Worm (Caenorhabditis elegans) whole organism, L2 larva: Measurements from ENCODE around the gene sra-3.

Source experiments
- C34F6.9 ChIP-seq: fragments of 150-350 bp; optimal IDR thresholded peaks from 2 replicates; lab custom pipeline; 2014; ENCODE audit warnings: missing biosample characterization, missing genetic modification characterization
- F13H6.1 ChIP-seq: sonication (generic microtip); optimal IDR thresholded peaks from 2 replicates; lab custom pipeline; 2016; ENCODE audit warnings: missing genetic modification characterization, missing compliant biosample characterization
- Y55F3AM.14 ChIP-seq: fragments of 200-800 bp; sonication (Bioruptor generic); optimal IDR thresholded peaks from 2 replicates; lab custom pipeline; 2018; ENCODE audit warnings: mild to moderate bottlenecking, missing genetic modification characterization, missing compliant biosample characterization
- ZK546.5 ChIP-seq: sonication (generic microtip); optimal IDR thresholded peaks from 2 replicates; lab custom pipeline; 2017; ENCODE audit warnings: missing biosample characterization, missing genetic modification characterization
- alr-1 ChIP-seq: fragments of 150-350 bp; optimal IDR thresholded peaks from 2 replicates; lab custom pipeline; 2014; ENCODE audit warnings: missing biosample characterization, missing genetic modification characterization
- aly-2 ChIP-seq: fragments of 150-350 bp; optimal IDR thresholded peaks from 2 replicates; lab custom pipeline; 2014; ENCODE audit warnings: missing biosample characterization, missing genetic modification characterization
- ama-1 ChIP-seq: fragments of 150-350 bp; optimal IDR thresholded peaks from 2 replicates; lab custom pipeline; 2018; ENCODE audit warnings: inconsistent platforms
- blmp-1 ChIP-seq: sonication (generic microtip); optimal IDR thresholded peaks from 2 replicates; lab custom pipeline; 2017; ENCODE audit warnings: missing genetic modification characterization, mild to moderate bottlenecking, missing compliant biosample characterization, antibody characterized with exemption, moderate library complexity; ENCODE audit not compliant: insufficient read depth
- ceh-16 ChIP-seq: fragments of 150-350 bp; optimal IDR thresholded peaks from 2 replicates; lab custom pipeline; 2014; ENCODE audit warnings: missing biosample characterization, missing genetic modification characterization
- ceh-82 ChIP-seq: fragments of 150-350 bp; optimal IDR thresholded peaks from 2 replicates; lab custom pipeline; 2014; ENCODE audit warnings: missing biosample characterization, missing genetic modification characterization
- crh-2 ChIP-seq: sonication (generic microtip); optimal IDR thresholded peaks from 2 replicates; lab custom pipeline; 2017; ENCODE audit warnings: missing biosample characterization, missing genetic modification characterization
- dmd-4 ChIP-seq: sonication (generic microtip); optimal IDR thresholded peaks from 2 replicates; lab custom pipeline; 2017; ENCODE audit warnings: missing biosample characterization, missing genetic modification characterization
- egl-27 ChIP-seq: sonication (generic microtip); optimal IDR thresholded peaks from 3 replicates; lab custom pipeline; 2017; ENCODE audit warnings: missing biosample characterization, missing genetic modification reagents, missing genetic modification characterization
- elt-1 ChIP-seq: fragments of 150-350 bp; optimal IDR thresholded peaks from 2 replicates; lab custom pipeline; 2014; ENCODE audit warnings: missing biosample characterization, missing genetic modification characterization
- elt-3 ChIP-seq: sonication (generic microtip); optimal IDR thresholded peaks from 2 replicates; lab custom pipeline; 2017; ENCODE audit warnings: missing biosample characterization, missing genetic modification characterization
- fos-1 ChIP-seq: fragments of 150-350 bp; optimal IDR thresholded peaks from 2 replicates; lab custom pipeline; 2014; ENCODE audit warnings: missing biosample characterization, missing genetic modification characterization
- gmeb-1 ChIP-seq: fragments of 150-350 bp; optimal IDR thresholded peaks from 2 replicates; lab custom pipeline; 2014; ENCODE audit warnings: missing biosample characterization, missing genetic modification characterization
- lin-11 ChIP-seq: fragments of 150-350 bp; sonication (generic microtip); optimal IDR thresholded peaks from 2 replicates; lab custom pipeline; 2014; ENCODE audit warnings: missing biosample characterization, missing genetic modification characterization, inconsistent platforms, mixed read lengths
- lin-13 ChIP-seq: fragments of 150-350 bp; optimal IDR thresholded peaks from 2 replicates; lab custom pipeline; 2014; ENCODE audit warnings: missing biosample characterization, missing genetic modification reagents, missing genetic modification characterization
- lsy-2 ChIP-seq, 2 experiments: fragments of 150-350 bp in 1 of 2; sonication (generic microtip) in 1 of 2; optimal IDR thresholded peaks; 2 replicates each; lab custom pipeline; 2014 to 2017; ENCODE audit warnings: missing biosample characterization in 2 of 2, missing genetic modification characterization in 2 of 2
- mab-5 ChIP-seq: fragments of 150-350 bp; optimal IDR thresholded peaks from 2 replicates; lab custom pipeline; 2014; ENCODE audit warnings: missing biosample characterization, missing genetic modification characterization
- mbf-1 ChIP-seq: sonication (generic microtip); optimal IDR thresholded peaks from 2 replicates; lab custom pipeline; 2017; ENCODE audit warnings: missing biosample characterization, missing genetic modification characterization
- mdl-1 ChIP-seq, 2 experiments: fragments of 150-350 bp in 1 of 2; sonication (generic microtip) in 1 of 2; optimal IDR thresholded peaks; 2 replicates each; lab custom pipeline; 2017; ENCODE audit warnings: missing biosample characterization in 2 of 2, missing genetic modification characterization in 2 of 2
- nhr-10 ChIP-seq: sonication (generic microtip); optimal IDR thresholded peaks from 2 replicates; lab custom pipeline; 2017; ENCODE audit warnings: missing biosample characterization, missing genetic modification characterization
- nhr-11 ChIP-seq: fragments of 150-350 bp; optimal IDR thresholded peaks from 2 replicates; lab custom pipeline; 2014; ENCODE audit warnings: missing biosample characterization, missing genetic modification characterization
- nhr-12 ChIP-seq: fragments of 150-350 bp; optimal IDR thresholded peaks from 2 replicates; lab custom pipeline; 2014; ENCODE audit warnings: missing biosample characterization, missing genetic modification characterization
- nhr-129 ChIP-seq: fragments of 150-350 bp; optimal IDR thresholded peaks from 2 replicates; lab custom pipeline; 2014; ENCODE audit warnings: missing biosample characterization, missing genetic modification characterization
- nhr-21 ChIP-seq: fragments of 150-350 bp; optimal IDR thresholded peaks from 2 replicates; lab custom pipeline; 2014; ENCODE audit warnings: missing biosample characterization, missing genetic modification characterization
- nhr-23 ChIP-seq: fragments of 150-350 bp; optimal IDR thresholded peaks from 2 replicates; lab custom pipeline; 2014; ENCODE audit warnings: missing biosample characterization, missing genetic modification reagents, missing genetic modification characterization
- nhr-237 ChIP-seq: fragments of 150-350 bp; optimal IDR thresholded peaks from 2 replicates; lab custom pipeline; 2014; ENCODE audit warnings: missing biosample characterization, missing genetic modification characterization
- nhr-6 ChIP-seq: fragments of 150-350 bp; optimal IDR thresholded peaks from 2 replicates; lab custom pipeline; 2014; ENCODE audit warnings: missing biosample characterization, missing genetic modification characterization
- nhr-77 ChIP-seq: fragments of 150-350 bp; optimal IDR thresholded peaks from 2 replicates; lab custom pipeline; 2014; ENCODE audit warnings: missing biosample characterization, missing genetic modification characterization
- peb-1 ChIP-seq: fragments of 150-350 bp; optimal IDR thresholded peaks from 2 replicates; lab custom pipeline; 2014; ENCODE audit warnings: missing biosample characterization, missing genetic modification characterization
- sem-4 ChIP-seq: fragments of 150-350 bp; optimal IDR thresholded peaks from 2 replicates; lab custom pipeline; 2014; ENCODE audit warnings: missing biosample characterization, missing genetic modification reagents, missing genetic modification characterization
- sma-3 ChIP-seq: sonication (generic microtip); optimal IDR thresholded peaks from 2 replicates; lab custom pipeline; 2016; ENCODE audit warnings: missing genetic modification reagents, missing genetic modification characterization, missing compliant biosample characterization
- sma-9 ChIP-seq, 2 experiments: fragments of 150-350 bp in 1 of 2; sonication (generic microtip) in 1 of 2; optimal IDR thresholded peaks; 2 replicates each; lab custom pipeline; 2014 to 2016; ENCODE audit warnings: missing genetic modification characterization in 2 of 2, mild to moderate bottlenecking in 1 of 2, missing biosample characterization in 1 of 2, missing compliant biosample characterization in 1 of 2, missing genetic modification reagents in 1 of 2, moderate library complexity in 1 of 2
- snpc-4 ChIP-seq: fragments of 150-350 bp; optimal IDR thresholded peaks from 2 replicates; lab custom pipeline; 2014; ENCODE audit warnings: missing biosample characterization, missing genetic modification characterization
- unc-55 ChIP-seq: fragments of 150-350 bp; sonication (generic microtip); optimal IDR thresholded peaks from 3 replicates; lab custom pipeline; 2014; ENCODE audit warnings: missing biosample characterization, missing genetic modification reagents, missing genetic modification characterization
- unc-62 ChIP-seq: fragments of 150-350 bp; optimal IDR thresholded peaks from 2 replicates; lab custom pipeline; 2014; ENCODE audit warnings: missing biosample characterization, missing genetic modification reagents, missing genetic modification characterization
- zag-1 ChIP-seq: fragments of 150-350 bp; optimal IDR thresholded peaks from 2 replicates; lab custom pipeline; 2014; ENCODE audit warnings: missing biosample characterization, missing genetic modification characterization
- ztf-1 ChIP-seq: fragments of 200-800 bp; sonication (Bioruptor generic); conservative IDR thresholded peaks from 2 replicates; pipeline ENCODE4 v1.3.6; 2022; ENCODE audit warnings: missing genetic modification characterization, missing compliant biosample characterization
- ztf-4 ChIP-seq: fragments of 150-350 bp; optimal IDR thresholded peaks from 2 replicates; lab custom pipeline; 2014; ENCODE audit warnings: missing biosample characterization, missing genetic modification characterization

Gene sra-3

DNA sequence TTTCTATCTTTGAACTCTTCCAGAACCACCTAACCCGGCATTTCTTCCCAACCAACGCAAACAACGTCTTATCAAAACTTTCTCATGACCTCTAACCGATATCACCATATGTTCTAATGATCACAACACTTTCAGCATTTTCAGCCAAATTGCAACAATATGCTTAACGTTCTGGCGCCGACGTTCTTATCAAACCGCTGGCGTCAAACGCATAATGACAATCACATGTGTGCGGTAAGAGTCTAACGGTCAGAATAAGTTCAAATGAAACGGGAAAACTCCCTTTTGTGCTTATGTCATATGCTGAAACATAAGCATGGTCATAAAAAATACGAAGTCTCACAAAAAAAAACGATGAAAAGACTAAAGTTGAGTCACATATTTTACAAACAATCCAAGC is 39.7 kb downstream of the sra-3 start:
- TF ChIP-seq peb-1 (no peak), aly-2 (tag; lab: Kevin White, UChicago) (no peak), ama-1 (lab: Kevin White, UChicago) (no peak), nhr-237 (tag; lab: Kevin White, UChicago) (no peak), lin-13 (GFP tag; lab: Kevin White, UChicago) (no peak), Y55F3AM.14 (GFP tag; lab: Kevin White, UChicago) (no peak), dmd-4 (tag; lab: Kevin White, UChicago) (no peak), gmeb-1 (tag; lab: Kevin White, UChicago) (peak; percentile 46), fos-1 (tag; lab: Kevin White, UChicago) (peak; percentile 78), zag-1 (tag; lab: Kevin White, UChicago) (no peak), ceh-16 (no peak), nhr-129 (peak; percentile 7), sma-9 (GFP tag; optimal IDR thresholded peaks at IDR 0.05; lab: Kevin White, UChicago) (peak; percentile 92), sma-9 (tag; optimal IDR thresholded peaks at IDR 0.05; lab: Kevin White, UChicago) (no peak), mdl-1 (tag; optimal IDR thresholded peaks at IDR 0.05; lab: Kevin White, UChicago) (peak in 1 of 2 experiments; percentile 63), nhr-77 (tag; lab: Kevin White, UChicago) (no peak), nhr-21 (tag; lab: Kevin White, UChicago) (no peak), lin-11 (no peak), nhr-23 (tag; lab: Kevin White, UChicago) (no peak), F13H6.1 (tag; lab: Kevin White, UChicago) (peak; percentile 78), crh-2 (tag; lab: Kevin White, UChicago) (peak; percentile 66), blmp-1 (tag; lab: Kevin White, UChicago) (no peak), elt-1 (tag; lab: Kevin White, UChicago) (no peak), alr-1 (no peak), ceh-82 (tag; lab: Kevin White, UChicago) (no peak), unc-62 (GFP tag; lab: Kevin White, UChicago) (no peak), snpc-4 (tag; lab: Kevin White, UChicago) (no peak), C34F6.9 (tag; lab: Kevin White, UChicago) (no peak), ZK546.5 (tag; lab: Kevin White, UChicago) (no peak), nhr-12 (tag; lab: Kevin White, UChicago) (no peak), elt-3 (tag; lab: Kevin White, UChicago) (no peak), ztf-4 (tag; lab: Kevin White, UChicago) (no peak), sma-3 (GFP tag; lab: Kevin White, UChicago) (peak; percentile 49), nhr-10 (tag; lab: Kevin White, UChicago) (no peak), ztf-1 (no peak), mbf-1 (no peak), egl-27 (no peak)

DNA sequence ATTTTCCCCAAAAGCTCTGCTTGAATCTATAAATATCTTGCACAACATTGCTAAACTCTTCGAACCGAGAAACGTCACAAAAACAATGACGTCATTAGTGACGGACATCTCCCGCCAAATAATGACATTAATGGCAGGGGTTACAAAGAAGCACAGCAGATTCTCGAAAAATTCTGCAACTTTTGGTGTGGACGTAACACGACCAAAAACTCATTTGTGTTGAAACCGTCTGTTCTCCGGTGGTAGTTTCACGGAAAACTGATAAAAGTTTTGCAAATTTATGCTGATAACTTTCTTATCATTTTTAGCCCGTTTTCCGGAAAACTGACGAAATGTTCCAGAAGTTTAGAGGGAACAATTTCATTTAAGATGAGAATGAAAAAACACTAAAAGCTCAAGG is 42.0 kb downstream of the sra-3 start:
- TF ChIP-seq nhr-237 (tag; lab: Kevin White, UChicago) (no peak), fos-1 (tag; lab: Kevin White, UChicago) (peak; percentile 38), alr-1 (no peak), gmeb-1 (tag; lab: Kevin White, UChicago) (peak; percentile 23), sma-9 (GFP tag; optimal IDR thresholded peaks at IDR 0.05; lab: Kevin White, UChicago) (peak; percentile 13), sma-9 (tag; optimal IDR thresholded peaks at IDR 0.05; lab: Kevin White, UChicago) (no peak), peb-1 (no peak), ceh-16 (no peak)

DNA sequence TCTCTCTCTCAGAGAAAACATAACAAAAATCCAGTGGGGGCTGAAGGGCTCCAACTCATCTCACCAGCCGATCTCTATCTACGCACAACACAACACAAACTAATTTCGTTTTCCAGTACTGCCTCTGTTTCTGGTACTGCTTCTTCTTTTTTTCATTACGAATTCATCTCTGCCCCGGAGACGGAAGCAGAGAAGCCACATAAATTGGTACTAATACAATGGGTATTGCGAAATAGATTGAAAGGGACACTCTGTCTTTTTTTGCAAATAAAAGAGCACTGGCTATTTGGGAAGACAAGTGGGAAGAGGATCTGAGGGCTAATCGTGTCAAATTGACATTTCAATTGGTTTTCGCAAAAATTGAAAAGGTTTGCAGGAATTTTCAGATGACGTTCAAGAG is 43.3 kb downstream of the sra-3 start:
- TF ChIP-seq nhr-129 = peak; percentile 25
- no peak for TF ChIP-seq nhr-11 (tag; lab: Kevin White, UChicago)
- TF ChIP-seq sem-4 (tag; lab: Kevin White, UChicago) = peak; percentile 41
- peak; percentile 40 for TF ChIP-seq C34F6.9 (tag; lab: Kevin White, UChicago)
- TF ChIP-seq crh-2 (tag; lab: Kevin White, UChicago) = peak; percentile 43
- peak in 1 of 2 experiments; percentile 34 for TF ChIP-seq lsy-2 (tag; optimal IDR thresholded peaks at IDR 0.05; lab: Kevin White, UChicago)
- no peak for TF ChIP-seq elt-3 (tag; lab: Kevin White, UChicago)
- peak; percentile 67 for TF ChIP-seq unc-55
- TF ChIP-seq Y55F3AM.14 (GFP tag; lab: Kevin White, UChicago) = no peak
- no peak for TF ChIP-seq nhr-6 (tag; lab: Kevin White, UChicago)
- peak; percentile 29 for TF ChIP-seq zag-1 (tag; lab: Kevin White, UChicago)
- TF ChIP-seq mab-5 = no peak
- peak; percentile 29 for TF ChIP-seq sma-9 (GFP tag; optimal IDR thresholded peaks at IDR 0.05; lab: Kevin White, UChicago)
- TF ChIP-seq sma-9 (tag; optimal IDR thresholded peaks at IDR 0.05; lab: Kevin White, UChicago) = no peak
